Worm (Caenorhabditis elegans): ENCODE measurements around the gene lact-7.

ce11 chrX:11737053-11737452, 21.9 kb upstream of the lact-7 start, which contains the start of gene D1053.3:
- TF ChIP-seq mcd-1 (GFP tag; IDR thresholded peaks at IDR 0.05) (no peak), let-526 (GFP tag; IDR thresholded peaks at IDR 0.05) (no peak), snpc-4 (GFP tag; optimal IDR thresholded peaks at IDR 0.05) (no peak), snpc-4 (tag; optimal IDR thresholded peaks at IDR 0.05) (no peak)
